Fruit fly (Drosophila melanogaster): Measurements from ENCODE around the gene CG8543.
A peak's percentile ranks its signal among the peaks of the same experiment; 100 is the strongest.

dm6 chr3L:7496097-7496496 lies 26.0 kb upstream of the CG8543 start, which contains the start of gene Cyp4d8:
- TF ChIP-seq CG1620 (GFP tag; optimal IDR thresholded peaks at IDR 0.05) (no peak), pad (GFP tag; optimal IDR thresholded peaks at IDR 0.05) (no peak), Mnt (GFP tag; optimal IDR thresholded peaks at IDR 0.05) (no peak), ovo (GFP tag; optimal IDR thresholded peaks at IDR 0.05) (no peak), bab1 (GFP tag; optimal IDR thresholded peaks at IDR 0.05) (no peak), CG7101 (tag; optimal IDR thresholded peaks at IDR 0.05) (no peak), Clk (GFP tag; optimal IDR thresholded peaks at IDR 0.05) (no peak), cic (GFP tag; optimal IDR thresholded peaks at IDR 0.05) (peak; percentile 23), CG5204 (GFP tag; optimal IDR thresholded peaks at IDR 0.05) (no peak)
